Worm (Caenorhabditis elegans): ENCODE data around the gene nlp-80.

The nlp-80 gene

ce11 chrV:11057043-11057442 lies 8.4 kb downstream of the nlp-80 start, which contains the start of gene srh-75:
Gene srh-75, minus strand, starts transcription at chrV:11057143.
- TF ChIP-seq hnd-1 (tag; optimal IDR thresholded peaks at IDR 0.05) (no peak), B0310.2 (tag; optimal IDR thresholded peaks at IDR 0.05) (no peak), hmg-4 (GFP tag; optimal IDR thresholded peaks at IDR 0.05) (no peak), flt-1 (GFP tag; IDR thresholded peaks at IDR 0.05) (no peak), tbx-11 (GFP tag; IDR thresholded peaks at IDR 0.05) (no peak), scrt-1 (GFP tag; IDR thresholded peaks at IDR 0.05) (no peak)

ce11 chrV:11056484-11056883 lies 8.9 kb downstream of the nlp-80 start:
- no peak for TF ChIP-seq scrt-1 (GFP tag; IDR thresholded peaks at IDR 0.05)
- no peak for TF ChIP-seq sea-1 (GFP tag; conservative IDR thresholded peaks at IDR 0.05)

- no peak for TF ChIP-seq aly-1 (tag; optimal IDR thresholded peaks at IDR 0.05)
- TF ChIP-seq ets-7 (tag; optimal IDR thresholded peaks at IDR 0.05) = no peak
- no peak for TF ChIP-seq hnd-1 (tag; optimal IDR thresholded peaks at IDR 0.05)
- TF ChIP-seq ceh-36 (tag; optimal IDR thresholded peaks at IDR 0.05) = no peak
- TF ChIP-seq hmbx-1 (tag; optimal IDR thresholded peaks at IDR 0.05) = no peak
- no peak for TF ChIP-seq ceh-13 (GFP tag; optimal IDR thresholded peaks at IDR 0.05)
- no peak for TF ChIP-seq ama-1 (optimal IDR thresholded peaks at IDR 0.05)
- TF ChIP-seq tbx-11 (GFP tag; IDR thresholded peaks at IDR 0.05) = no peak
- TF ChIP-seq hmg-4 (GFP tag; optimal IDR thresholded peaks at IDR 0.05) = no peak
- no peak for TF ChIP-seq sea-1 (GFP tag; conservative IDR thresholded peaks at IDR 0.05)
- no peak for TF ChIP-seq flt-1 (GFP tag; IDR thresholded peaks at IDR 0.05)
Measured at ce11 chrV:11053827-11054226, 11.6 kb downstream of the nlp-80 start, which contains the start of gene T04C12.7. Gene T04C12.7, plus strand, starts transcription at chrV:11054127.

ce11 chrV:11051921-11052320 lies 13.5 kb downstream of the nlp-80 start, which contains the start of gene T04C12.33:
Gene T04C12.33, plus strand, starts transcription at chrV:11052221.
- TF ChIP-seq sea-1 (GFP tag; conservative IDR thresholded peaks at IDR 0.05) (no peak), aly-1 (tag; optimal IDR thresholded peaks at IDR 0.05) (no peak), flt-1 (GFP tag; IDR thresholded peaks at IDR 0.05) (no peak), ceh-13 (GFP tag; optimal IDR thresholded peaks at IDR 0.05) (no peak), tbx-37 (GFP tag; conservative IDR thresholded peaks at IDR 0.05) (no peak), hmg-4 (GFP tag; optimal IDR thresholded peaks at IDR 0.05) (no peak), hnd-1 (tag; optimal IDR thresholded peaks at IDR 0.05) (no peak), hmbx-1 (tag; optimal IDR thresholded peaks at IDR 0.05) (no peak), tra-4 (tag; optimal IDR thresholded peaks at IDR 0.05) (no peak)

- TF ChIP-seq ceh-36 (tag; optimal IDR thresholded peaks at IDR 0.05) (no peak), sea-1 (GFP tag; conservative IDR thresholded peaks at IDR 0.05) (no peak), aly-1 (tag; optimal IDR thresholded peaks at IDR 0.05) (no peak), B0310.2 (tag; optimal IDR thresholded peaks at IDR 0.05) (no peak), tbx-37 (GFP tag; conservative IDR thresholded peaks at IDR 0.05) (no peak), ets-7 (tag; optimal IDR thresholded peaks at IDR 0.05) (no peak), ceh-13 (GFP tag; optimal IDR thresholded peaks at IDR 0.05) (no peak)
Measured at ce11 chrV:11048678-11049077, 16.7 kb downstream of the nlp-80 start, which contains the start of gene srh-74. Gene srh-74, minus strand, starts transcription at chrV:11048778.

ce11 chrV:11046730-11047129 lies 18.7 kb downstream of the nlp-80 start, which contains the start of gene dhs-18:
Gene dhs-18, minus strand, starts transcription at chrV:11046833.
- TF ChIP-seq tra-4 (tag; optimal IDR thresholded peaks at IDR 0.05) = no peak
- no peak for TF ChIP-seq ceh-13 (GFP tag; optimal IDR thresholded peaks at IDR 0.05)
- TF ChIP-seq F13C5.2 (tag; optimal IDR thresholded peaks at IDR 0.05) = no peak
- TF ChIP-seq aly-1 (tag; optimal IDR thresholded peaks at IDR 0.05) = no peak
- no peak for TF ChIP-seq scrt-1 (GFP tag; IDR thresholded peaks at IDR 0.05)
- TF ChIP-seq flt-1 (GFP tag; IDR thresholded peaks at IDR 0.05) = no peak
- no peak for TF ChIP-seq sea-1 (GFP tag; conservative IDR thresholded peaks at IDR 0.05)
- no peak for TF ChIP-seq ama-1 (optimal IDR thresholded peaks at IDR 0.05)
- no peak for TF ChIP-seq pes-1 (GFP tag; IDR thresholded peaks at IDR 0.05)
- no peak for TF ChIP-seq hmg-4 (GFP tag; optimal IDR thresholded peaks at IDR 0.05)
- no peak for TF ChIP-seq hmbx-1 (tag; optimal IDR thresholded peaks at IDR 0.05)
- TF ChIP-seq B0310.2 (tag; optimal IDR thresholded peaks at IDR 0.05) = no peak
- TF ChIP-seq ets-7 (tag; optimal IDR thresholded peaks at IDR 0.05) = no peak
- no peak for TF ChIP-seq ceh-36 (tag; optimal IDR thresholded peaks at IDR 0.05)
- TF ChIP-seq tbx-37 (GFP tag; conservative IDR thresholded peaks at IDR 0.05) = no peak
- TF ChIP-seq hnd-1 (tag; optimal IDR thresholded peaks at IDR 0.05) = no peak

ce11 chrV:11043767-11044166 lies 21.6 kb downstream of the nlp-80 start, which contains the start of gene C45B11.6:
Gene C45B11.6, plus strand, starts transcription at chrV:11044067.
- TF ChIP-seq scrt-1 (GFP tag; IDR thresholded peaks at IDR 0.05) (no peak), ceh-36 (tag; optimal IDR thresholded peaks at IDR 0.05) (no peak), hmg-4 (GFP tag; optimal IDR thresholded peaks at IDR 0.05) (no peak), ama-1 (optimal IDR thresholded peaks at IDR 0.05) (no peak), F13C5.2 (tag; optimal IDR thresholded peaks at IDR 0.05) (no peak), tra-4 (tag; optimal IDR thresholded peaks at IDR 0.05) (no peak), ceh-13 (GFP tag; optimal IDR thresholded peaks at IDR 0.05) (no peak), ets-7 (tag; optimal IDR thresholded peaks at IDR 0.05) (no peak), pes-1 (GFP tag; IDR thresholded peaks at IDR 0.05) (no peak), tbx-37 (GFP tag; conservative IDR thresholded peaks at IDR 0.05) (no peak), tbx-11 (GFP tag; IDR thresholded peaks at IDR 0.05) (no peak), hmbx-1 (tag; optimal IDR thresholded peaks at IDR 0.05) (no peak)

ce11 chrV:11042538-11042937 lies 22.9 kb downstream of the nlp-80 start, which contains the start of gene C45B11.2:
Gene C45B11.2, plus strand, starts transcription at chrV:11042710.
- no peak for TF ChIP-seq B0310.2 (tag; optimal IDR thresholded peaks at IDR 0.05)
- TF ChIP-seq hmbx-1 (tag; optimal IDR thresholded peaks at IDR 0.05) = no peak
- TF ChIP-seq ama-1 (optimal IDR thresholded peaks at IDR 0.05) = no peak
- no peak for TF ChIP-seq ceh-13 (GFP tag; optimal IDR thresholded peaks at IDR 0.05)
- TF ChIP-seq hnd-1 (tag; optimal IDR thresholded peaks at IDR 0.05) = no peak
- TF ChIP-seq tra-4 (tag; optimal IDR thresholded peaks at IDR 0.05) = no peak
- TF ChIP-seq scrt-1 (GFP tag; IDR thresholded peaks at IDR 0.05) = no peak
- TF ChIP-seq sea-1 (GFP tag; conservative IDR thresholded peaks at IDR 0.05) = no peak
- TF ChIP-seq tbx-37 (GFP tag; conservative IDR thresholded peaks at IDR 0.05) = no peak
- no peak for TF ChIP-seq tbx-11 (GFP tag; IDR thresholded peaks at IDR 0.05)
- no peak for TF ChIP-seq hmg-4 (GFP tag; optimal IDR thresholded peaks at IDR 0.05)
- no peak for TF ChIP-seq pes-1 (GFP tag; IDR thresholded peaks at IDR 0.05)
- TF ChIP-seq flt-1 (GFP tag; IDR thresholded peaks at IDR 0.05) = no peak
- TF ChIP-seq ets-7 (tag; optimal IDR thresholded peaks at IDR 0.05) = no peak
- no peak for TF ChIP-seq ceh-36 (tag; optimal IDR thresholded peaks at IDR 0.05)
